Worm (Caenorhabditis elegans) whole organism, late embryonic: Measurements from ENCODE around the gene sql-1.

Experiments used
- C08G9.2 ChIP-seq: sonication (generic microtip); optimal IDR thresholded peaks from 2 replicates; lab custom pipeline; 2016; ENCODE audit warnings: mild to moderate bottlenecking, missing genetic modification characterization, moderate library complexity, missing compliant biosample characterization
- F13H6.1 ChIP-seq: sonication (generic microtip); optimal IDR thresholded peaks from 2 replicates; lab custom pipeline; 2016; ENCODE audit warnings: missing genetic modification characterization, missing compliant biosample characterization
- K02D7.2 ChIP-seq: sonication (generic microtip); optimal IDR thresholded peaks from 2 replicates; lab custom pipeline; 2017; ENCODE audit warnings: mild to moderate bottlenecking, missing genetic modification characterization, missing compliant biosample characterization
- K09A11.1 ChIP-seq: sonication (generic microtip); optimal IDR thresholded peaks from 2 replicates; lab custom pipeline; 2017; ENCODE audit warnings: antibody characterized with exemption, mild to moderate bottlenecking, missing genetic modification characterization, missing compliant biosample characterization; ENCODE audit not compliant: insufficient read depth
- T23F11.4 ChIP-seq: fragments of 200-800 bp; sonication (Bioruptor generic); optimal IDR thresholded peaks from 2 replicates; lab custom pipeline; 2018; ENCODE audit warnings: mild to moderate bottlenecking, missing genetic modification characterization, missing compliant biosample characterization
- Y22D7AL.16 ChIP-seq: sonication (generic microtip); optimal IDR thresholded peaks from 2 replicates; lab custom pipeline; 2016; ENCODE audit warnings: missing genetic modification characterization, missing compliant biosample characterization
- ceh-19 ChIP-seq: fragments of 200-800 bp; sonication (Bioruptor generic); optimal IDR thresholded peaks from 2 replicates; lab custom pipeline; 2018; ENCODE audit warnings: mild to moderate bottlenecking, missing genetic modification characterization, missing compliant biosample characterization
- ceh-2 ChIP-seq: sonication (generic microtip); optimal IDR thresholded peaks from 2 replicates; lab custom pipeline; 2016; ENCODE audit warnings: missing genotype, missing genetic modification characterization, missing compliant biosample characterization
- ceh-22 ChIP-seq: sonication (generic microtip); optimal IDR thresholded peaks from 2 replicates; lab custom pipeline; 2017; ENCODE audit warnings: missing biosample characterization, missing genetic modification characterization
- ceh-24 ChIP-seq: sonication (generic microtip); optimal IDR thresholded peaks from 2 replicates; lab custom pipeline; 2016; ENCODE audit warnings: mild to moderate bottlenecking, missing genetic modification characterization, missing compliant biosample characterization
- ceh-30 ChIP-seq: fragments of 150-350 bp; optimal IDR thresholded peaks from 2 replicates; lab custom pipeline; 2014; ENCODE audit warnings: missing biosample characterization, missing genetic modification characterization
- ceh-31 ChIP-seq: sonication (generic microtip); optimal IDR thresholded peaks from 2 replicates; lab custom pipeline; 2016; ENCODE audit warnings: missing genetic modification characterization, missing compliant biosample characterization
- ceh-34 ChIP-seq: sonication (generic microtip); optimal IDR thresholded peaks from 2 replicates; lab custom pipeline; 2016; ENCODE audit warnings: mild to moderate bottlenecking, missing genetic modification characterization, missing compliant biosample characterization
- ceh-9 ChIP-seq: sonication (generic microtip); optimal IDR thresholded peaks from 2 replicates; lab custom pipeline; 2016; ENCODE audit warnings: mild to moderate bottlenecking, missing genetic modification characterization, inconsistent platforms, missing compliant biosample characterization
- che-1 ChIP-seq: sonication (generic microtip); optimal IDR thresholded peaks from 2 replicates; lab custom pipeline; 2016; ENCODE audit warnings: mild to moderate bottlenecking, missing genetic modification characterization, missing compliant biosample characterization
- dmd-4 ChIP-seq: sonication (generic microtip); optimal IDR thresholded peaks from 2 replicates; lab custom pipeline; 2016; ENCODE audit warnings: borderline replicate concordance, missing genetic modification characterization, missing compliant biosample characterization
- elt-2 ChIP-seq: sonication (generic microtip); optimal IDR thresholded peaks from 2 replicates; lab custom pipeline; 2016; ENCODE audit warnings: missing genetic modification reagents, missing genetic modification characterization, missing compliant biosample characterization
- fax-1 ChIP-seq: sonication (generic microtip); optimal IDR thresholded peaks from 2 replicates; lab custom pipeline; 2016; ENCODE audit warnings: missing genotype, missing genetic modification characterization, missing compliant biosample characterization
- fkh-6 ChIP-seq: sonication (generic microtip); optimal IDR thresholded peaks from 2 replicates; lab custom pipeline; 2016; ENCODE audit warnings: missing genetic modification characterization, missing compliant biosample characterization
- gmeb-2 ChIP-seq: sonication (generic microtip); optimal IDR thresholded peaks from 2 replicates; lab custom pipeline; 2016; ENCODE audit warnings: missing genetic modification characterization, inconsistent platforms, missing compliant biosample characterization
- hlh-30 ChIP-seq: sonication (generic microtip); optimal IDR thresholded peaks from 2 replicates; lab custom pipeline; 2017; ENCODE audit warnings: antibody characterized with exemption, missing genetic modification characterization, missing compliant biosample characterization; ENCODE audit not compliant: insufficient read depth
- lim-6 ChIP-seq: sonication (generic microtip); optimal IDR thresholded peaks from 2 replicates; lab custom pipeline; 2016; ENCODE audit warnings: missing genetic modification characterization, missing compliant biosample characterization
- lin-11 ChIP-seq: fragments of 200-800 bp; sonication (Bioruptor generic); optimal IDR thresholded peaks from 2 replicates; lab custom pipeline; 2018; ENCODE audit warnings: mild to moderate bottlenecking, missing genetic modification characterization, missing compliant biosample characterization
- mec-3 ChIP-seq: sonication (generic microtip); optimal IDR thresholded peaks from 2 replicates; lab custom pipeline; 2016; ENCODE audit warnings: borderline replicate concordance, missing genetic modification characterization, missing compliant biosample characterization
- nfya-1 ChIP-seq: sonication (generic microtip); optimal IDR thresholded peaks from 2 replicates; lab custom pipeline; 2017; ENCODE audit warnings: missing genetic modification characterization, mild to moderate bottlenecking, missing compliant biosample characterization, antibody characterized with exemption, moderate library complexity
- nhr-232 ChIP-seq: sonication (generic microtip); optimal IDR thresholded peaks from 2 replicates; lab custom pipeline; 2016; ENCODE audit warnings: missing genetic modification characterization, missing compliant biosample characterization
- pag-3 ChIP-seq: sonication (generic microtip); optimal IDR thresholded peaks from 2 replicates; lab custom pipeline; 2016; ENCODE audit warnings: missing compliant biosample characterization, missing genetic modification characterization, borderline replicate concordance
- pha-2 ChIP-seq: sonication (generic microtip); optimal IDR thresholded peaks from 2 replicates; lab custom pipeline; 2017; ENCODE audit warnings: mild to moderate bottlenecking, missing genetic modification characterization, missing compliant biosample characterization
- pqm-1 ChIP-seq: sonication (generic microtip); optimal IDR thresholded peaks from 2 replicates; lab custom pipeline; 2016; ENCODE audit warnings: missing genetic modification characterization, missing compliant biosample characterization
- rnt-1 ChIP-seq: sonication (generic microtip); optimal IDR thresholded peaks from 2 replicates; lab custom pipeline; 2016; ENCODE audit warnings: missing genetic modification characterization, missing compliant biosample characterization
- sdc-2 ChIP-seq: sonication (generic microtip); optimal IDR thresholded peaks from 2 replicates; lab custom pipeline; 2016; ENCODE audit warnings: missing genotype, missing genetic modification characterization, missing compliant biosample characterization
- sox-2 ChIP-seq: fragments of 200-800 bp; sonication (Bioruptor generic); IDR thresholded peaks from 2 replicates; pipeline ENCODE4 v1.3.6; 2022; ENCODE audit warnings: missing genetic modification reagents, missing genetic modification characterization, missing compliant biosample characterization
- syd-9 ChIP-seq: sonication (generic microtip); optimal IDR thresholded peaks from 2 replicates; lab custom pipeline; 2016; ENCODE audit warnings: mild to moderate bottlenecking, missing genetic modification characterization, moderate library complexity, missing compliant biosample characterization
- tbx-2 ChIP-seq: sonication (generic microtip); optimal IDR thresholded peaks from 2 replicates; lab custom pipeline; 2016; ENCODE audit warnings: missing genetic modification characterization, missing compliant biosample characterization
- tbx-7 ChIP-seq: sonication (generic microtip); optimal IDR thresholded peaks from 2 replicates; lab custom pipeline; 2016; ENCODE audit warnings: missing genotype, missing genetic modification characterization, missing compliant biosample characterization
- ttx-3 ChIP-seq: sonication (generic microtip); optimal IDR thresholded peaks from 2 replicates; lab custom pipeline; 2016; ENCODE audit warnings: missing genetic modification reagents, missing genetic modification characterization, missing compliant biosample characterization
- unc-3 ChIP-seq, 2 experiments: fragments of 200-800 bp in 1 of 2; sonication (Bioruptor generic) in 1 of 2; sonication (generic microtip) in 1 of 2; conservative IDR thresholded peaks in 1 of 2; optimal IDR thresholded peaks in 1 of 2; 2 replicates each; pipeline versions ENCODE4 v1.3.6 to Lab custom; 2016 to 2022; ENCODE audit warnings: missing compliant biosample characterization in 2 of 2, missing genetic modification characterization in 2 of 2, missing genetic modification reagents in 1 of 2
- unc-55 ChIP-seq: sonication (generic microtip); optimal IDR thresholded peaks from 2 replicates; lab custom pipeline; 2017; ENCODE audit warnings: missing biosample characterization, missing genetic modification reagents, missing genetic modification characterization
- unc-86 ChIP-seq: sonication (generic microtip); optimal IDR thresholded peaks from 2 replicates; lab custom pipeline; 2016; ENCODE audit warnings: missing genetic modification characterization, missing compliant biosample characterization
- ztf-16 ChIP-seq: sonication (generic microtip); optimal IDR thresholded peaks from 2 replicates; lab custom pipeline; 2017; ENCODE audit warnings: missing genetic modification characterization, missing compliant biosample characterization

Gene sql-1

DNA sequence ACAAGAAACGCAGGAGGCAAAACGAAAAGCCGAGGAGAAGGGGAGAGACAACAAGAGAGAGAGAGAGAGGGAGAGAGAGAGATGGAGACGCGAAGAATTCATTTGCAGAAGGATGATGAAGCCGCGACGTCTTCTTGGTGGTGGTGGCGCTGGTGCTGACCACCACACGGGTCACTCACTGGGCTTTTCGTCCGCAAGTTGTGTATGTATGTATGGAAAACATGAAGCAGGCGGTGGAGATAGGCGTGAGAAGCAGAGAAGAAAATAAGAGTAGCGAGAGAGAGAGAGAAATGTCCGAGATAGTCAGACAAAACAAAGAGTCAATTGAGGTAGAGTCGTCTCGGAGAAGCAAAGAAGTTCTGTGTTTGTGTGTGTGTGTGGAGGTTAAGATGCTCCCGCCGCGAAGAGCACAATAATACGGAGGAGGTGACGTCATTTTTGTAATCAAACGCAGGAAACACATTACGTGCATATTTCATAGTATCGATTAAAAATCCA, 58.8 kb downstream of the sql-1 start (continued):
- TF ChIP-seq pag-3 (peak; percentile 13), pqm-1 (tag; lab: Kevin White, UChicago) (no peak), fkh-6 (peak; percentile 3), fax-1 (no peak), ceh-2 (tag; lab: Kevin White, UChicago) (peak; percentile 52), elt-2 (tag; lab: Kevin White, UChicago) (no peak), T23F11.4 (GFP tag; lab: Kevin White, UChicago) (no peak), ceh-30 (tag; lab: Kevin White, UChicago) (no peak), rnt-1 (tag; lab: Kevin White, UChicago) (no peak), sox-2 (GFP tag; lab: Robert Waterston, UW) (no peak), tbx-7 (no peak), C08G9.2 (tag; lab: Kevin White, UChicago) (peak; percentile 48), unc-3 (GFP tag; conservative IDR thresholded peaks at IDR 0.05; lab: Robert Waterston, UW) (no peak), unc-3 (tag; optimal IDR thresholded peaks at IDR 0.05; lab: Kevin White, UChicago) (no peak), syd-9 (tag; lab: Kevin White, UChicago) (peak; percentile 20), nfya-1 (tag; lab: Kevin White, UChicago) (peak; percentile 56), ttx-3 (tag; lab: Kevin White, UChicago) (no peak), ceh-31 (tag; lab: Kevin White, UChicago) (peak; percentile 89), ceh-22 (tag; lab: Kevin White, UChicago) (no peak), dmd-4 (tag; lab: Kevin White, UChicago) (no peak), unc-55 (peak; percentile 35), lim-6 (tag; lab: Kevin White, UChicago) (no peak), ztf-16 (tag; lab: Kevin White, UChicago) (no peak), che-1 (peak; percentile 7), ceh-19 (GFP tag; lab: Kevin White, UChicago) (peak; percentile 53), F13H6.1 (tag; lab: Kevin White, UChicago) (peak; percentile 97), ceh-9 (no peak), pha-2 (tag; lab: Kevin White, UChicago) (no peak), K09A11.1 (tag; lab: Kevin White, UChicago) (no peak), gmeb-2 (tag; lab: Kevin White, UChicago) (no peak), Y22D7AL.16 (tag; lab: Kevin White, UChicago) (no peak), sdc-2 (tag; lab: Kevin White, UChicago) (no peak), mec-3 (tag; lab: Kevin White, UChicago) (peak; percentile 70)

DNA sequence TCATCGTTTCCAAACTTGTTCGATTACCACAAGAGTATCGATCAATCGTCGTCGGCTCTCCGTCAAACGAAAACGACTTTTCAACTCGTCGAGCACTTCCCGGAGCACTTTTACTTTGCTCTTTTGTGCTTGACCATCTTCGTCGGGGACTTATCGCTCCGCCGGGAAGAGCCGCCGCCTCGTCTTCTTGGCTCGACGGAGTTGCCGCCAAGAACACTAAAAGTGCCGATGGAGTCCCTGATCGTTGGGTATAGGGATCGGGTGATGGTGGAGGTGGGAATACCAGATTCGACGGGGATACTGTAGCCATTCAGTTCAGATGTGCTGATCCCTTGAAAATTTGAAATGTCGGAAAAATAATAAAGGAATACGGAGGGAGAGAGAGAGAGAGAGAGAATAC, 63.4 kb downstream of the sql-1 start:
- TF ChIP-seq tbx-2 (tag; lab: Kevin White, UChicago) (no peak), pqm-1 (tag; lab: Kevin White, UChicago) (no peak), lin-11 (tag; lab: Kevin White, UChicago) (no peak), ceh-9 (no peak), ceh-19 (GFP tag; lab: Kevin White, UChicago) (no peak), F13H6.1 (tag; lab: Kevin White, UChicago) (no peak), mec-3 (tag; lab: Kevin White, UChicago) (no peak), dmd-4 (tag; lab: Kevin White, UChicago) (no peak), unc-86 (no peak), lim-6 (tag; lab: Kevin White, UChicago) (no peak), nhr-232 (tag; lab: Kevin White, UChicago) (no peak), K02D7.2 (tag; lab: Kevin White, UChicago) (no peak), ceh-24 (tag; lab: Kevin White, UChicago) (no peak)

DNA sequence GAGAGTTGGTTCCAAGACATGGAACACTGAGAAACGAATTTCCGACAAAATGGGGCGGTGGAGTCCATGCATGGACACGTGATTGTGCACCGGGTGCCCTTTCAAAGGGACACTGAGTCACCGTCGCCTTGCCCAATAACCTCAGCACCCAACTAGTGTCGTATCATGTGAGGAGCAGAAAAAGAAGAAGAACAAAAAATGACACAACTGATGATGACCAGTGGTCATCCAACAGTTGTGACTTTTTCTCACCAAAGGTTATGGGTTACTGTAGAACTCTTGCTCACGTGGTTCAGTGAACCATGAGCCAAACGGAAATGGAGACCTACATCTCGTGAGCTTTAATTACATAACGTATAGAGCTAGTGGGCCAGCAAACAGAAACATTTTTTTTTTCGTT, 66.4 kb downstream of the sql-1 start:
- TF ChIP-seq hlh-30 (tag; lab: Kevin White, UChicago) (peak; percentile 28), ceh-34 (no peak), nfya-1 (tag; lab: Kevin White, UChicago) (no peak)
